Fruit fly (Drosophila melanogaster) whole organism, wandering third instar larva: ENCODE data around the gene CG5162.

Experiments used
- HLH106 ChIP-seq: fragments of 200-800 bp; optimal IDR thresholded peaks from 3 replicates; lab custom pipeline; 2019; ENCODE audit warnings: missing biosample characterization, mild to moderate bottlenecking, missing genetic modification characterization, moderate library complexity
- N ChIP-seq: fragments of >200 bp; optimal IDR thresholded peaks from 2 replicates; lab custom pipeline; 2018; ENCODE audit warnings: missing biosample characterization, missing external identifiers, missing genetic modification characterization
- Vsx2 ChIP-seq: fragments of 200-300, 225-300 bp; sonication (Bioruptor generic); optimal IDR thresholded peaks from 2 replicates; lab custom pipeline; 2018; ENCODE audit warnings: missing biosample characterization, missing genetic modification characterization; ENCODE audit not compliant: partially characterized antibody
- h ChIP-seq: fragments of 200-800 bp; sonication (Bioruptor generic); optimal IDR thresholded peaks from 3 replicates; lab custom pipeline; 2016; ENCODE audit warnings: missing biosample characterization, mild to moderate bottlenecking, missing genetic modification characterization
- jim ChIP-seq: fragments of 175-275, 200-325 bp; sonication (Bioruptor generic); optimal IDR thresholded peaks from 2 replicates; lab custom pipeline; 2016; ENCODE audit warnings: missing biosample characterization, mild to moderate bottlenecking, missing genetic modification characterization
- psq ChIP-seq: fragments of 200-800 bp; sonication (Bioruptor generic); optimal IDR thresholded peaks from 3 replicates; lab custom pipeline; 2017; ENCODE audit warnings: missing biosample characterization, mild to moderate bottlenecking, missing genetic modification characterization, moderate library complexity
- woc ChIP-seq: sonication (Bioruptor generic); optimal IDR thresholded peaks from 2 replicates; lab custom pipeline; 2016; ENCODE audit warnings: missing biosample characterization, mild to moderate bottlenecking, missing genetic modification characterization

DNA sequence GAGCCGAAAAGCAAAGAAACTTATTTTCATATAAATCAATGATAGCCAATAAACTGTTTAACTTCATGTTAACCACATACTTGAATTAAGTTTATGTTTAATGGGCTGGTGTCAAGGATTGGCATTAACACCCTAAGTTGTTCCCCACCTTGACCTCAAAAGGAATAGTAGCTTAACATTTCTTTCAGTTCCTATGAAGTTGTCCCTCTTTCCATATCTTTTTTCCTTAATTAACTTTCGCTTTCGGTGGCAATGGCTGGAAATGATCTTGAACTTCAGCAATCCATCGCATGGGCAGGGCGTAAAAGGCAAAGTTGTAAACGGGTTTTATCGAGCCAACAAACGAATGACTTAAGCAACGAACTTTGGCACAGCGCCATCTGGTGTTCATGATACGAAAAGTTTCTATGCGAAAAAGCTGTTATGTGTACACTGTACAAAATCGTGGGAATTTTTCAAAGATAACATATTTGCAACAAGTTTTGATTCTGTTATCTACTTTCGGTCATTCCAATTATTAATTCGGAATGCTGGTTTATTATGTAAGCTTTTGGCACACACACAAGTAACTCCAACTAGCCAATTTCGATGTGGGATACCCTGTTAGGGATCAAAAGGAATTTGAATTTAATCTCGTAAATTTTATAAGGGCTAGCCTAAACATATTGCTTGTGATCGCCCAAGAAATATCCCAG, 14.5 kb downstream of the CG5162 start:
- no peak for TF ChIP-seq psq (GFP tag; lab: Kevin White, UChicago)
- TF ChIP-seq Vsx2 = no peak
- TF ChIP-seq N (GFP tag; lab: Kevin White, UChicago) = no peak
- TF ChIP-seq h (GFP tag; lab: Kevin White, UChicago) = no peak
- TF ChIP-seq jim = no peak
- TF ChIP-seq woc = no peak
- TF ChIP-seq HLH106 (tag; lab: Kevin White, UChicago) = no peak
